Fruit fly (Drosophila melanogaster) S2 (cell line): Measurements from ENCODE around the gene TwdlC.

ENCODE experiments used
- CG8478 ChIP-seq: fragments of >200 bp; optimal IDR thresholded peaks from 2 replicates; lab custom pipeline; 2018
- CTCF ChIP-seq, 2 experiments: fragments of >200 bp; optimal IDR thresholded peaks; 2 replicates each; lab custom pipeline; 2018

DNA sequence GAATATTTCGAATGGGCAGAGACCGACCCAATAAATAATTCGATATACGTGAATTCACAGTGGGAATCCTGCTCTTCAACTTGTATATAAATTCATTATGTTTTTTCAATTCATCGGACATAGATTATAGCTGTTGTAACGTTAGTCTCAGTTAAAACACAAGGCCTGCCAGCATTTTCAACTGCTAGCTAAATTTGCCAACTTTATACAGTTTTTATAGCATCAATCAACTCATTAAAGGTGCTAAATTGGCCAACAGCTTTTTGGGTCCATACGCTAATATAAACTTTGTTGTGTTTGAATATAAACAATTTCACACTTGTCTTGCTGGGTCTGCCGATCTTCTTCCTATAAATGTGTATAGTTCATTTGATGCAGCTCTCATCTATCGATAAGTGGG lies 12.5 kb upstream of the TwdlC start:
- TF ChIP-seq CTCF (optimal IDR thresholded peaks at IDR 0.05; lab: Kevin White, UChicago) (no peak), CG8478 (lab: Kevin White, UChicago) (no peak)
